Fruit fly (Drosophila melanogaster) whole organism, embryonic: ENCODE data around the gene Arr1.

Experiments used
- CG1024 ChIP-seq: fragments of 200-800 bp; sonication (Bioruptor generic); IDR thresholded peaks from 2 replicates; pipeline ENCODE4 v1.3.6; 2022; ENCODE audit warnings: missing biosample characterization, missing genetic modification characterization
- CG10565 ChIP-seq: fragments of 200-800 bp; sonication (Bioruptor generic); optimal IDR thresholded peaks from 3 replicates; lab custom pipeline; 2016; ENCODE audit warnings: missing biosample characterization, mild to moderate bottlenecking, missing genetic modification characterization
- CG10959 ChIP-seq: fragments of 200-800 bp; sonication (Bioruptor generic); IDR thresholded peaks from 2 replicates; pipeline ENCODE4 v1.3.6; 2022; ENCODE audit warnings: missing biosample characterization, missing genetic modification characterization
- CG11504 ChIP-seq: fragments of 200-800 bp; sonication (Bioruptor generic); optimal IDR thresholded peaks from 3 replicates; lab custom pipeline; 2019; ENCODE audit warnings: missing biosample characterization, mild to moderate bottlenecking, missing genetic modification characterization, moderate library complexity
- CG11696 ChIP-seq: fragments of 200-800 bp; sonication (Bioruptor generic); IDR thresholded peaks from 2 replicates; pipeline ENCODE4 v1.3.6; 2022; ENCODE audit warnings: missing biosample characterization, missing genetic modification characterization
- CG14014 ChIP-seq: fragments of 200-800 bp; sonication (Bioruptor generic); IDR thresholded peaks from 2 replicates; pipeline ENCODE4 v1.3.6; 2022; ENCODE audit warnings: missing biosample characterization, missing genetic modification characterization
- CG15696 ChIP-seq: fragments of 200-800 bp; sonication (Bioruptor generic); optimal IDR thresholded peaks from 2 replicates; lab custom pipeline; 2019; ENCODE audit warnings: missing biosample characterization, mild to moderate bottlenecking, missing genetic modification characterization, moderate library complexity
- CG16813 ChIP-seq: fragments of 200-800 bp; sonication (Bioruptor generic); IDR thresholded peaks from 3 replicates; pipeline ENCODE4 v1.3.6; 2022; ENCODE audit warnings: missing biosample characterization, missing genetic modification characterization; ENCODE audit not compliant: partially characterized antibody
- CG16815 ChIP-seq: fragments of 200-800 bp; sonication (Bioruptor generic); optimal IDR thresholded peaks from 3 replicates; lab custom pipeline; 2017; ENCODE audit warnings: missing biosample characterization, mild to moderate bottlenecking, missing genetic modification characterization
- CG17359 ChIP-seq: fragments of 200-800 bp; sonication (Bioruptor generic); optimal IDR thresholded peaks from 3 replicates; lab custom pipeline; 2018; ENCODE audit warnings: missing biosample characterization, mild to moderate bottlenecking, missing genetic modification characterization, moderate library complexity
- CG17829 ChIP-seq: fragments of 200-800 bp; optimal IDR thresholded peaks from 2 replicates; lab custom pipeline; 2019; ENCODE audit warnings: missing biosample characterization, mild to moderate bottlenecking, missing genetic modification characterization, moderate library complexity
- CG30403 ChIP-seq: fragments of 200-800 bp; sonication (Bioruptor generic); optimal IDR thresholded peaks from 3 replicates; lab custom pipeline; 2016; ENCODE audit warnings: missing biosample characterization, missing genetic modification characterization
- CG31365 ChIP-seq: fragments of 200-800 bp; sonication (Bioruptor generic); optimal IDR thresholded peaks from 2 replicates; lab custom pipeline; 2018; ENCODE audit warnings: missing biosample characterization, mild to moderate bottlenecking, missing genetic modification characterization
- CG32772 ChIP-seq: fragments of 200-800 bp; sonication (Bioruptor generic); IDR thresholded peaks from 2 replicates; pipeline ENCODE4 v1.3.6; 2022; ENCODE audit warnings: missing biosample characterization, missing genetic modification characterization
- CG4424 ChIP-seq: fragments of 200-800 bp; sonication (Bioruptor generic); optimal IDR thresholded peaks from 3 replicates; lab custom pipeline; 2016; ENCODE audit warnings: missing biosample characterization, missing genetic modification characterization
- CG5245 ChIP-seq: fragments of 200-800 bp; sonication (Bioruptor generic); optimal IDR thresholded peaks from 3 replicates; lab custom pipeline; 2016; ENCODE audit warnings: missing biosample characterization, missing genetic modification characterization
- CG6854 ChIP-seq: fragments of 200-800 bp; sonication (Bioruptor generic); optimal IDR thresholded peaks from 3 replicates; lab custom pipeline; 2017; ENCODE audit warnings: missing biosample characterization, mild to moderate bottlenecking, missing genetic modification characterization
- CG7372 ChIP-seq: fragments of 200-800 bp; sonication (Bioruptor generic); IDR thresholded peaks from 2 replicates; pipeline ENCODE4 v1.3.6; 2022; ENCODE audit warnings: missing biosample characterization, missing genetic modification characterization
- CG7928 ChIP-seq: fragments of 200-800 bp; sonication (Bioruptor generic); optimal IDR thresholded peaks from 2 replicates; lab custom pipeline; 2017; ENCODE audit warnings: missing biosample characterization, mild to moderate bottlenecking, missing genetic modification characterization
- CG8388 ChIP-seq: fragments of 200-800 bp; sonication (Bioruptor generic); optimal IDR thresholded peaks from 2 replicates; lab custom pipeline; 2019; ENCODE audit warnings: missing biosample characterization, mild to moderate bottlenecking, missing genetic modification characterization, moderate library complexity
- CG8478 ChIP-seq: fragments of >200 bp; optimal IDR thresholded peaks from 2 replicates; lab custom pipeline; 2018
- CG9797 ChIP-seq: fragments of 200-800 bp; sonication (Bioruptor generic); optimal IDR thresholded peaks from 3 replicates; lab custom pipeline; 2018; ENCODE audit warnings: missing biosample characterization, mild to moderate bottlenecking, missing genetic modification characterization
- Camta ChIP-seq: fragments of 200-800 bp; sonication (Bioruptor generic); optimal IDR thresholded peaks from 2 replicates; lab custom pipeline; 2016; ENCODE audit warnings: missing biosample characterization, missing genetic modification characterization
- Chrac-16 ChIP-seq: fragments of 200-800 bp; sonication (Bioruptor generic); optimal IDR thresholded peaks from 3 replicates; lab custom pipeline; 2016; ENCODE audit warnings: missing biosample characterization, missing genetic modification characterization
- Deaf1 ChIP-seq: fragments of 200-800 bp; optimal IDR thresholded peaks from 3 replicates; lab custom pipeline; 2019; ENCODE audit warnings: missing biosample characterization, mild to moderate bottlenecking, missing genetic modification characterization, moderate library complexity
- GATAe ChIP-seq: fragments of 200-800 bp; sonication (Bioruptor generic); conservative IDR thresholded peaks from 2 replicates; pipeline ENCODE4 v1.3.6; 2022; ENCODE audit warnings: missing biosample characterization, missing genetic modification characterization
- Hmr ChIP-seq: fragments of 200-800 bp; sonication (Bioruptor generic); optimal IDR thresholded peaks from 3 replicates; lab custom pipeline; 2017; ENCODE audit warnings: mild to moderate bottlenecking, missing biosample characterization, missing genetic modification reagents, missing genetic modification characterization
- Max ChIP-seq: fragments of 200-800 bp; sonication (Bioruptor generic); optimal IDR thresholded peaks from 2 replicates; lab custom pipeline; 2016; ENCODE audit warnings: missing biosample characterization, mild to moderate bottlenecking, missing genetic modification characterization
- Myb ChIP-seq: fragments of 200-800 bp; sonication (Bioruptor generic); optimal IDR thresholded peaks from 2 replicates; lab custom pipeline; 2016; ENCODE audit warnings: missing biosample characterization, missing genetic modification characterization
- Nf-YB ChIP-seq: fragments of 200-800 bp; sonication (Bioruptor generic); optimal IDR thresholded peaks from 3 replicates; lab custom pipeline; 2019; ENCODE audit warnings: missing biosample characterization, mild to moderate bottlenecking, missing genetic modification characterization, moderate library complexity
- Oli ChIP-seq: fragments of 200-800 bp; sonication (Bioruptor generic); optimal IDR thresholded peaks from 2 replicates; lab custom pipeline; 2018; ENCODE audit warnings: missing biosample characterization, mild to moderate bottlenecking, missing genetic modification characterization, moderate library complexity
- PHDP ChIP-seq: fragments of 200-800 bp; sonication (Bioruptor generic); optimal IDR thresholded peaks from 3 replicates; lab custom pipeline; 2018; ENCODE audit warnings: missing biosample characterization, mild to moderate bottlenecking, missing genetic modification characterization, moderate library complexity
- Scr ChIP-seq: fragments of 200-800 bp; sonication (Bioruptor generic); IDR thresholded peaks from 2 replicates; pipeline ENCODE4 v1.3.6; 2022; ENCODE audit warnings: missing biosample characterization, missing genetic modification characterization; ENCODE audit not compliant: partially characterized antibody
- TFAM ChIP-seq: fragments of 200-800 bp; sonication (Bioruptor generic); optimal IDR thresholded peaks from 2 replicates; lab custom pipeline; 2017; ENCODE audit warnings: missing biosample characterization, missing genetic modification characterization, inconsistent platforms
- Tbp ChIP-seq: fragments of >200 bp; optimal IDR thresholded peaks from 2 replicates; lab custom pipeline; 2018; ENCODE audit warnings: missing biosample characterization, missing genetic modification characterization
- ab ChIP-seq: fragments of 200-800 bp; sonication (Bioruptor generic); optimal IDR thresholded peaks from 2 replicates; lab custom pipeline; 2016; ENCODE audit warnings: missing biosample characterization, missing genetic modification characterization
- ato ChIP-seq: fragments of 200-800 bp; sonication (Bioruptor generic); IDR thresholded peaks from 2 replicates; pipeline ENCODE4 v1.3.6; 2022; ENCODE audit warnings: missing biosample characterization, missing genetic modification characterization; ENCODE audit not compliant: partially characterized antibody
- bcd ChIP-seq: fragments of 200-800 bp; sonication (Bioruptor generic); optimal IDR thresholded peaks from 2 replicates; lab custom pipeline; 2017; ENCODE audit warnings: missing biosample characterization, mild to moderate bottlenecking, missing genetic modification characterization
- eve ChIP-seq, 2 experiments: fragments of >200 bp; optimal IDR thresholded peaks; 2 replicates each; lab custom pipeline; 2017; ENCODE audit warnings: missing biosample characterization in 2 of 2, missing genetic modification characterization in 2 of 2
- exex ChIP-seq: fragments of 200-800 bp; sonication (Bioruptor generic); optimal IDR thresholded peaks from 4 replicates; lab custom pipeline; 2018; ENCODE audit warnings: missing biosample characterization, mild to moderate bottlenecking, missing genetic modification characterization, moderate library complexity
- jigr1 ChIP-seq: fragments of 200-800 bp; sonication (Bioruptor generic); IDR thresholded peaks from 3 replicates; pipeline ENCODE4 v1.3.6; 2022; ENCODE audit warnings: missing biosample characterization, missing genetic modification characterization
- mld ChIP-seq: fragments of 200-800 bp; sonication (Bioruptor generic); IDR thresholded peaks from 3 replicates; pipeline ENCODE4 v1.3.6; 2022; ENCODE audit warnings: missing biosample characterization, missing genetic modification characterization; ENCODE audit not compliant: partially characterized antibody
- nerfin-1 ChIP-seq: fragments of 200-800 bp; sonication (Bioruptor generic); optimal IDR thresholded peaks from 3 replicates; lab custom pipeline; 2019; ENCODE audit warnings: missing biosample characterization, mild to moderate bottlenecking, missing genetic modification characterization, moderate library complexity
- nmo ChIP-seq: fragments of 200-800 bp; sonication (Bioruptor generic); optimal IDR thresholded peaks from 2 replicates; lab custom pipeline; 2018; ENCODE audit warnings: missing biosample characterization, mild to moderate bottlenecking, missing genetic modification characterization, moderate library complexity
- nom ChIP-seq: fragments of 200-800 bp; sonication (Bioruptor generic); optimal IDR thresholded peaks from 2 replicates; lab custom pipeline; 2017; ENCODE audit warnings: missing biosample characterization, missing genetic modification characterization, mild to moderate bottlenecking, moderate library complexity, missing genetic modification reagents
- ranshi ChIP-seq: fragments of 200-800 bp; sonication (Bioruptor generic); IDR thresholded peaks from 2 replicates; pipeline ENCODE4 v1.3.6; 2022; ENCODE audit warnings: missing biosample characterization, missing genetic modification characterization
- sens ChIP-seq: fragments of 200-800 bp; sonication (Bioruptor generic); peaks from one replicate; lab custom pipeline; 2016; ENCODE audit warnings: missing biosample characterization, missing genetic modification characterization
- wdn ChIP-seq: fragments of 200-800 bp; sonication (Bioruptor generic); IDR thresholded peaks from 2 replicates; pipeline ENCODE4 v1.3.6; 2022; ENCODE audit warnings: missing biosample characterization, missing genetic modification characterization
- zfh2 ChIP-seq: fragments of 200-800 bp; sonication (Bioruptor generic); optimal IDR thresholded peaks from 2 replicates; lab custom pipeline; 2016; ENCODE audit warnings: missing biosample characterization, missing genetic modification characterization

Gene Arr1

dm6 chr2L:18121367-18122230 lies 43.5 kb downstream of the Arr1 start (continued):
- TF ChIP-seq PHDP (tag; lab: Kevin White, UChicago) (peak; percentile 40), Oli (tag; lab: Kevin White, UChicago) (peak; percentile 45), exex (tag; lab: Kevin White, UChicago) (no peak), CG31365 (tag; lab: Kevin White, UChicago) (no peak), CG7372 (GFP tag; lab: Robert Waterston, UW) (0 out of 2 replicates have a peak, but pooled peaks have one; percentile 10), CG17359 (tag; lab: Kevin White, UChicago) (no peak), CG10959 (GFP tag; lab: Robert Waterston, UW) (no peak), Scr (GFP tag; lab: Robert Waterston, UW) (no peak), Hmr (peak; percentile 43), CG10565 (GFP tag; lab: Kevin White, UChicago) (no peak), wdn (GFP tag; lab: Robert Waterston, UW) (no peak), CG6854 (GFP tag; lab: Kevin White, UChicago) (no peak), CG9797 (GFP tag; lab: Kevin White, UChicago) (no peak), Camta (peak; percentile 28), CG11696 (no peak), Max (peak; percentile 32), ab (no peak), CG17829 (tag; lab: Kevin White, UChicago) (peak; percentile 38), CG14014 (GFP tag; lab: Robert Waterston, UW) (0 out of 2 replicates have a peak, but pooled peaks have one; percentile 18), CG16813 (GFP tag; lab: Robert Waterston, UW) (no peak), zfh2 (GFP tag; lab: Kevin White, UChicago) (peak; percentile 8), Chrac-16 (GFP tag; lab: Kevin White, UChicago) (peak; percentile 33), CG32772 (GFP tag; lab: Robert Waterston, UW) (peak; percentile 38; the same call in 1 of the 2 replicates), Nf-YB (GFP tag; lab: Kevin White, UChicago) (no peak), CG4424 (peak; percentile 25), sens (peak; percentile 79), jigr1 (GFP tag; lab: Robert Waterston, UW) (no peak), CG11504 (tag; lab: Kevin White, UChicago) (peak; percentile 52), Tbp (GFP tag; lab: Kevin White, UChicago) (no peak), GATAe (GFP tag; lab: Robert Waterston, UW) (no peak), Deaf1 (tag; lab: Kevin White, UChicago) (no peak), CG30403 (GFP tag; lab: Kevin White, UChicago) (peak; percentile 43), CG7928 (no peak), Myb (GFP tag; lab: Kevin White, UChicago) (peak; percentile 10), TFAM (GFP tag; lab: Kevin White, UChicago) (no peak), CG8388 (GFP tag; lab: Kevin White, UChicago) (peak; percentile 35), ato (no peak), eve (GFP tag; optimal IDR thresholded peaks at IDR 0.05; lab: Kevin White, UChicago) (no peak), CG1024 (GFP tag; lab: Robert Waterston, UW) (no peak), ranshi (GFP tag; lab: Robert Waterston, UW) (peak; percentile 27; the same call in 1 of the 2 replicates), nerfin-1 (tag; lab: Kevin White, UChicago) (no peak), CG15696 (no peak), mld (GFP tag; lab: Robert Waterston, UW) (no peak), nom (GFP tag; lab: Kevin White, UChicago) (peak; percentile 91), CG5245 (GFP tag; lab: Kevin White, UChicago) (peak; percentile 43), CG8478 (lab: Kevin White, UChicago) (no peak), CG16815 (GFP tag; lab: Kevin White, UChicago) (peak; percentile 5), nmo (GFP tag; lab: Kevin White, UChicago) (peak; percentile 63), bcd (GFP tag; lab: Kevin White, UChicago) (peak; percentile 45)
